Worm (Caenorhabditis elegans) whole organism, early embryonic: ENCODE measurements around the gene Y57G11C.48.

Source experiments
- F13C5.2 ChIP-seq: sonication (generic microtip); optimal IDR thresholded peaks from 2 replicates; lab custom pipeline; 2017; ENCODE audit warnings: mild to moderate bottlenecking, missing genetic modification characterization, inconsistent platforms, missing compliant biosample characterization
- aly-1 ChIP-seq: sonication (generic microtip); optimal IDR thresholded peaks from 2 replicates; lab custom pipeline; 2016; ENCODE audit warnings: missing genetic modification characterization, missing compliant biosample characterization
- ama-1 ChIP-seq: fragments of 150-350 bp; optimal IDR thresholded peaks from 2 replicates; lab custom pipeline; 2014
- ceh-13 ChIP-seq: fragments of 200-800 bp; sonication (Bioruptor generic); optimal IDR thresholded peaks from 2 replicates; lab custom pipeline; 2018; ENCODE audit warnings: mild to moderate bottlenecking, missing genetic modification characterization, missing compliant biosample characterization
- ceh-36 ChIP-seq: sonication (generic microtip); optimal IDR thresholded peaks from 2 replicates; lab custom pipeline; 2016; ENCODE audit warnings: missing genetic modification characterization, inconsistent platforms, missing compliant biosample characterization
- ets-7 ChIP-seq: sonication (generic microtip); optimal IDR thresholded peaks from 2 replicates; lab custom pipeline; 2016; ENCODE audit warnings: missing genotype, missing genetic modification characterization, missing compliant biosample characterization
- flt-1 ChIP-seq: fragments of 200-800 bp; sonication (Bioruptor generic); IDR thresholded peaks from 2 replicates; pipeline ENCODE4 v1.3.6; 2022; ENCODE audit warnings: missing genetic modification characterization, missing compliant biosample characterization
- hmg-4 ChIP-seq: fragments of 200-800 bp; sonication (Bioruptor generic); optimal IDR thresholded peaks from 2 replicates; lab custom pipeline; 2018; ENCODE audit warnings: mild to moderate bottlenecking, missing genetic modification characterization, missing compliant biosample characterization
- hnd-1 ChIP-seq: sonication (generic microtip); optimal IDR thresholded peaks from 2 replicates; lab custom pipeline; 2016; ENCODE audit warnings: missing genetic modification characterization, missing compliant biosample characterization
- pes-1 ChIP-seq: fragments of 200-800 bp; sonication (Bioruptor generic); IDR thresholded peaks from 2 replicates; pipeline ENCODE4 v1.3.6; 2022; ENCODE audit warnings: missing genetic modification reagents, missing genetic modification characterization, missing compliant biosample characterization
- scrt-1 ChIP-seq: fragments of 200-800 bp; sonication (Bioruptor generic); IDR thresholded peaks from 2 replicates; pipeline ENCODE4 v1.3.6; 2022; ENCODE audit warnings: missing genetic modification characterization, missing compliant biosample characterization
- sea-1 ChIP-seq: fragments of 200-800 bp; sonication (Bioruptor generic); conservative IDR thresholded peaks from 2 replicates; pipeline ENCODE4 v1.3.6; 2022; ENCODE audit warnings: missing genetic modification characterization, missing compliant biosample characterization
- tbx-11 ChIP-seq: fragments of 200-800 bp; sonication (Bioruptor generic); IDR thresholded peaks from 2 replicates; pipeline ENCODE4 v1.3.6; 2022; ENCODE audit warnings: missing genetic modification characterization, missing compliant biosample characterization

ce11 chrIV:14937017-14937416, 7.1 kb downstream of the Y57G11C.48 start, which contains the start of gene Y57G11C.1144:
- TF ChIP-seq ceh-13 (GFP tag; lab: Kevin White, UChicago) (no peak), ama-1 (lab: Kevin White, UChicago) (no peak), ets-7 (tag; lab: Kevin White, UChicago) (no peak), hmg-4 (no peak), scrt-1 (GFP tag; lab: Robert Waterston, UW) (no peak), sea-1 (no peak), pes-1 (GFP tag; lab: Robert Waterston, UW) (no peak), aly-1 (tag; lab: Kevin White, UChicago) (no peak), F13C5.2 (tag; lab: Kevin White, UChicago) (no peak), flt-1 (GFP tag; lab: Robert Waterston, UW) (no peak), hnd-1 (tag; lab: Kevin White, UChicago) (no peak), ceh-36 (tag; lab: Kevin White, UChicago) (no peak), tbx-11 (no peak)
